Fruit fly (Drosophila melanogaster) whole organism, adult: ENCODE measurements around the gene CG1468.

Experiments
- CG5204 ChIP-seq: fragments of 200-800 bp; sonication (Bioruptor generic); optimal IDR thresholded peaks from 2 replicates; lab custom pipeline; 2016; ENCODE audit warnings: missing biosample characterization, missing genetic modification characterization
- CG7101 ChIP-seq: fragments of 200-800 bp; sonication (Bioruptor generic); optimal IDR thresholded peaks from 2 replicates; lab custom pipeline; 2018; ENCODE audit warnings: missing biosample characterization, mild to moderate bottlenecking, missing genetic modification characterization, moderate library complexity
- Clk ChIP-seq: fragments of 200-800 bp; sonication (Bioruptor generic); optimal IDR thresholded peaks from 2 replicates; lab custom pipeline; 2017; ENCODE audit warnings: missing biosample characterization, missing genetic modification characterization
- Mnt ChIP-seq: fragments of 200-800 bp; sonication (Bioruptor generic); optimal IDR thresholded peaks from 2 replicates; lab custom pipeline; 2016; ENCODE audit warnings: missing biosample characterization, mild to moderate bottlenecking, missing genetic modification characterization
- bab1 ChIP-seq: fragments of 200-800 bp; sonication (Bioruptor generic); optimal IDR thresholded peaks from 3 replicates; lab custom pipeline; 2019; ENCODE audit warnings: missing biosample characterization, mild to moderate bottlenecking, missing genetic modification characterization, moderate library complexity
- cic ChIP-seq: fragments of 200-800 bp; sonication (Bioruptor generic); optimal IDR thresholded peaks from 2 replicates; lab custom pipeline; 2017; ENCODE audit warnings: missing biosample characterization, mild to moderate bottlenecking, missing genetic modification characterization, moderate library complexity
- cnc ChIP-seq, 2 experiments: fragments of >200 bp; optimal IDR thresholded peaks; 2 replicates each; lab custom pipeline; 2017
- kay ChIP-seq: fragments of 200-800 bp; sonication (Bioruptor generic); peaks from one replicate; lab custom pipeline; 2016; ENCODE audit warnings: missing biosample characterization, missing genetic modification characterization, borderline replicate concordance
- ovo ChIP-seq: fragments of 200-800 bp; sonication (Bioruptor generic); optimal IDR thresholded peaks from 2 replicates; lab custom pipeline; 2016; ENCODE audit warnings: missing biosample characterization, missing genetic modification characterization
- toe ChIP-seq: fragments of 200-800 bp; sonication (Bioruptor generic); optimal IDR thresholded peaks from 2 replicates; lab custom pipeline; 2016; ENCODE audit warnings: missing biosample characterization, missing genetic modification characterization

dm6 chrX:9833028-9833427, 45.2 kb upstream of the CG1468 start:
- TF ChIP-seq cnc (optimal IDR thresholded peaks at IDR 0.05; lab: Kevin White, UChicago) (no peak), kay (GFP tag; lab: Kevin White, UChicago) (no peak), CG5204 (GFP tag; lab: Kevin White, UChicago) (no peak), bab1 (GFP tag; lab: Kevin White, UChicago) (no peak), CG7101 (no peak), Clk (GFP tag; lab: Kevin White, UChicago) (no peak), ovo (GFP tag; lab: Kevin White, UChicago) (no peak), cic (GFP tag; lab: Kevin White, UChicago) (no peak), toe (GFP tag; lab: Kevin White, UChicago) (no peak), Mnt (GFP tag; lab: Kevin White, UChicago) (no peak)
